Worm (Caenorhabditis elegans) whole organism, late embryonic: Measurements from ENCODE around the gene timm-17B.2.
"Not testable (repeated sequence)": the region's sequence is repeated elsewhere in the genome, so short reads cannot be mapped to it uniquely, and the experiment has no call there.

Experiments
- C08G9.2 ChIP-seq: sonication (generic microtip); optimal IDR thresholded peaks from 2 replicates; lab custom pipeline; 2016; ENCODE audit warnings: mild to moderate bottlenecking, missing genetic modification characterization, moderate library complexity, missing compliant biosample characterization
- K02D7.2 ChIP-seq: sonication (generic microtip); optimal IDR thresholded peaks from 2 replicates; lab custom pipeline; 2017; ENCODE audit warnings: mild to moderate bottlenecking, missing genetic modification characterization, missing compliant biosample characterization
- Y22D7AL.16 ChIP-seq: sonication (generic microtip); optimal IDR thresholded peaks from 2 replicates; lab custom pipeline; 2016; ENCODE audit warnings: missing genetic modification characterization, missing compliant biosample characterization
- ahr-1 ChIP-seq: sonication (generic microtip); optimal IDR thresholded peaks from 2 replicates; lab custom pipeline; 2016; ENCODE audit warnings: missing genetic modification characterization, missing compliant biosample characterization
- ama-1 ChIP-seq: fragments of 150-350 bp; optimal IDR thresholded peaks from 2 replicates; lab custom pipeline; 2014
- ceh-18 ChIP-seq: sonication (generic microtip); optimal IDR thresholded peaks from 2 replicates; lab custom pipeline; 2016; ENCODE audit warnings: missing genetic modification characterization, missing compliant biosample characterization
- ceh-2 ChIP-seq: sonication (generic microtip); optimal IDR thresholded peaks from 2 replicates; lab custom pipeline; 2016; ENCODE audit warnings: missing genotype, missing genetic modification characterization, missing compliant biosample characterization
- ceh-22 ChIP-seq: sonication (generic microtip); optimal IDR thresholded peaks from 2 replicates; lab custom pipeline; 2017; ENCODE audit warnings: missing biosample characterization, missing genetic modification characterization
- ceh-31 ChIP-seq: sonication (generic microtip); optimal IDR thresholded peaks from 2 replicates; lab custom pipeline; 2016; ENCODE audit warnings: missing genetic modification characterization, missing compliant biosample characterization
- ceh-34 ChIP-seq: sonication (generic microtip); optimal IDR thresholded peaks from 2 replicates; lab custom pipeline; 2016; ENCODE audit warnings: mild to moderate bottlenecking, missing genetic modification characterization, missing compliant biosample characterization
- ceh-45 ChIP-seq: fragments of 200-800 bp; sonication (Bioruptor generic); IDR thresholded peaks from 2 replicates; pipeline ENCODE4 v1.3.6; 2022; ENCODE audit warnings: missing genetic modification reagents, missing genetic modification characterization, missing compliant biosample characterization
- ceh-48 ChIP-seq: sonication (generic microtip); optimal IDR thresholded peaks from 2 replicates; lab custom pipeline; 2016; ENCODE audit warnings: missing genetic modification characterization, inconsistent platforms, missing compliant biosample characterization
- ceh-6 ChIP-seq: fragments of 200-800 bp; sonication (Bioruptor generic); optimal IDR thresholded peaks from 2 replicates; lab custom pipeline; 2018; ENCODE audit warnings: mild to moderate bottlenecking, missing genetic modification characterization, missing compliant biosample characterization
- dmd-4 ChIP-seq: sonication (generic microtip); optimal IDR thresholded peaks from 2 replicates; lab custom pipeline; 2016; ENCODE audit warnings: borderline replicate concordance, missing genetic modification characterization, missing compliant biosample characterization
- elt-2 ChIP-seq: sonication (generic microtip); optimal IDR thresholded peaks from 2 replicates; lab custom pipeline; 2016; ENCODE audit warnings: missing genetic modification reagents, missing genetic modification characterization, missing compliant biosample characterization
- elt-4 ChIP-seq: sonication (generic microtip); optimal IDR thresholded peaks from 2 replicates; lab custom pipeline; 2016; ENCODE audit warnings: missing genetic modification characterization, missing compliant biosample characterization
- eyg-1 ChIP-seq: sonication (generic microtip); optimal IDR thresholded peaks from 2 replicates; lab custom pipeline; 2016; ENCODE audit warnings: missing genotype, missing genetic modification characterization, missing compliant biosample characterization
- gmeb-2 ChIP-seq: sonication (generic microtip); optimal IDR thresholded peaks from 2 replicates; lab custom pipeline; 2016; ENCODE audit warnings: missing genetic modification characterization, inconsistent platforms, missing compliant biosample characterization
- hlh-13 ChIP-seq: fragments of 200-800 bp; sonication (Bioruptor generic); optimal IDR thresholded peaks from 2 replicates; lab custom pipeline; 2018; ENCODE audit warnings: mild to moderate bottlenecking, missing genetic modification characterization, missing compliant biosample characterization
- hlh-15 ChIP-seq: sonication (generic microtip); optimal IDR thresholded peaks from 2 replicates; lab custom pipeline; 2016; ENCODE audit warnings: missing genetic modification characterization, missing compliant biosample characterization
- hlh-6 ChIP-seq: sonication (generic microtip); optimal IDR thresholded peaks from 2 replicates; lab custom pipeline; 2016; ENCODE audit warnings: missing genotype, missing genetic modification characterization, missing compliant biosample characterization
- madf-2 ChIP-seq: sonication (generic microtip); optimal IDR thresholded peaks from 2 replicates; lab custom pipeline; 2017; ENCODE audit warnings: missing genetic modification characterization, missing compliant biosample characterization
- mec-3 ChIP-seq: sonication (generic microtip); optimal IDR thresholded peaks from 2 replicates; lab custom pipeline; 2016; ENCODE audit warnings: borderline replicate concordance, missing genetic modification characterization, missing compliant biosample characterization
- nfya-1 ChIP-seq: sonication (generic microtip); optimal IDR thresholded peaks from 2 replicates; lab custom pipeline; 2017; ENCODE audit warnings: missing genetic modification characterization, mild to moderate bottlenecking, missing compliant biosample characterization, antibody characterized with exemption, moderate library complexity
- nhr-232 ChIP-seq: sonication (generic microtip); optimal IDR thresholded peaks from 2 replicates; lab custom pipeline; 2016; ENCODE audit warnings: missing genetic modification characterization, missing compliant biosample characterization
- odd-2 ChIP-seq: sonication (generic microtip); optimal IDR thresholded peaks from 2 replicates; lab custom pipeline; 2017; ENCODE audit warnings: antibody characterized with exemption, mild to moderate bottlenecking, missing genetic modification characterization, missing compliant biosample characterization
- pag-3 ChIP-seq: sonication (generic microtip); optimal IDR thresholded peaks from 2 replicates; lab custom pipeline; 2016; ENCODE audit warnings: missing compliant biosample characterization, missing genetic modification characterization, borderline replicate concordance
- pat-9 ChIP-seq: fragments of 200-800 bp; sonication (Bioruptor generic); optimal IDR thresholded peaks from 2 replicates; lab custom pipeline; 2018; ENCODE audit warnings: mild to moderate bottlenecking, missing genetic modification characterization, moderate library complexity, missing compliant biosample characterization
- pax-1 ChIP-seq: fragments of 150-350 bp; optimal IDR thresholded peaks from 2 replicates; lab custom pipeline; 2014; ENCODE audit warnings: missing biosample characterization, missing genetic modification characterization
- pha-4 ChIP-seq: fragments of 150-350 bp; optimal IDR thresholded peaks from 2 replicates; lab custom pipeline; 2018; ENCODE audit warnings: missing biosample characterization, missing genetic modification reagents, missing genetic modification characterization
- ref-2 ChIP-seq: sonication (generic microtip); optimal IDR thresholded peaks from 2 replicates; lab custom pipeline; 2016; ENCODE audit warnings: missing genetic modification characterization, missing compliant biosample characterization
- rnt-1 ChIP-seq: sonication (generic microtip); optimal IDR thresholded peaks from 2 replicates; lab custom pipeline; 2016; ENCODE audit warnings: missing genetic modification characterization, missing compliant biosample characterization
- sox-2 ChIP-seq: fragments of 200-800 bp; sonication (Bioruptor generic); IDR thresholded peaks from 2 replicates; pipeline ENCODE4 v1.3.6; 2022; ENCODE audit warnings: missing genetic modification reagents, missing genetic modification characterization, missing compliant biosample characterization
- syd-9 ChIP-seq: sonication (generic microtip); optimal IDR thresholded peaks from 2 replicates; lab custom pipeline; 2016; ENCODE audit warnings: mild to moderate bottlenecking, missing genetic modification characterization, moderate library complexity, missing compliant biosample characterization
- tbx-2 ChIP-seq: sonication (generic microtip); optimal IDR thresholded peaks from 2 replicates; lab custom pipeline; 2016; ENCODE audit warnings: missing genetic modification characterization, missing compliant biosample characterization
- ttx-3 ChIP-seq: sonication (generic microtip); optimal IDR thresholded peaks from 2 replicates; lab custom pipeline; 2016; ENCODE audit warnings: missing genetic modification reagents, missing genetic modification characterization, missing compliant biosample characterization
- unc-55 ChIP-seq: sonication (generic microtip); optimal IDR thresholded peaks from 2 replicates; lab custom pipeline; 2017; ENCODE audit warnings: missing biosample characterization, missing genetic modification reagents, missing genetic modification characterization
- zip-5 ChIP-seq: sonication (generic microtip); optimal IDR thresholded peaks from 2 replicates; lab custom pipeline; 2016; ENCODE audit warnings: missing genetic modification characterization, missing compliant biosample characterization
- ztf-16 ChIP-seq: sonication (generic microtip); optimal IDR thresholded peaks from 2 replicates; lab custom pipeline; 2017; ENCODE audit warnings: missing genetic modification characterization, missing compliant biosample characterization

timm-17B.2 gene

ce11 chrIV:8396348-8396747, at the start of gene timm-17B.2:
timm-17B.2 (plus strand) TSS chrIV:8396648.
- no peak for TF ChIP-seq sox-2 (GFP tag; lab: Robert Waterston, UW)
- TF ChIP-seq ama-1 (lab: Kevin White, UChicago): no peak
- no peak for TF ChIP-seq ceh-31 (tag; lab: Kevin White, UChicago)
- TF ChIP-seq ttx-3 (tag; lab: Kevin White, UChicago): no peak
- no peak for TF ChIP-seq ceh-6 (GFP tag; lab: Kevin White, UChicago)
- TF ChIP-seq mec-3 (tag; lab: Kevin White, UChicago): no peak
- TF ChIP-seq nhr-232 (tag; lab: Kevin White, UChicago): no peak
- TF ChIP-seq ceh-45 (GFP tag; lab: Robert Waterston, UW): no peak
- no peak for TF ChIP-seq elt-2 (tag; lab: Kevin White, UChicago)
- TF ChIP-seq ref-2 (tag; lab: Kevin White, UChicago): no peak
- TF ChIP-seq syd-9: no peak
- TF ChIP-seq ceh-48 (tag; lab: Kevin White, UChicago): no peak
- TF ChIP-seq madf-2 (tag; lab: Kevin White, UChicago): no peak
- TF ChIP-seq ceh-34 (tag; lab: Kevin White, UChicago): no peak
- TF ChIP-seq pat-9 (tag; lab: Kevin White, UChicago): no peak
- no peak for TF ChIP-seq pha-4 (tag; lab: Kevin White, UChicago)

- TF ChIP-seq tbx-2 (tag; lab: Kevin White, UChicago) (no peak), madf-2 (tag; lab: Kevin White, UChicago) (no peak), elt-2 (tag; lab: Kevin White, UChicago) (no peak), ceh-2 (tag; lab: Kevin White, UChicago) (no peak), C08G9.2 (tag; lab: Kevin White, UChicago) (no peak)
- TF ChIP-seq, all 69 proteins: peak for 0
Observed at ce11 chrIV:8347051-8347450, 49.4 kb upstream of the timm-17B.2 start, which contains the start of the genes F17E9.18 and F17E9.15. F17E9.18 (minus strand) TSS chrIV:8347151. F17E9.15 (plus strand) TSS chrIV:8347418.

- TF ChIP-seq odd-2 (tag; lab: Kevin White, UChicago): no peak
- no peak for TF ChIP-seq hlh-15 (tag; lab: Kevin White, UChicago)
- no peak for TF ChIP-seq ztf-16 (tag; lab: Kevin White, UChicago)
- no peak for TF ChIP-seq ceh-34 (tag; lab: Kevin White, UChicago)
- no peak for TF ChIP-seq ceh-22 (tag; lab: Kevin White, UChicago)
- TF ChIP-seq pag-3 (tag; lab: Kevin White, UChicago): no peak
- TF ChIP-seq gmeb-2 (tag; lab: Kevin White, UChicago): no peak
- TF ChIP-seq ahr-1 (tag; lab: Kevin White, UChicago): no peak
- TF ChIP-seq ceh-18 (tag; lab: Kevin White, UChicago): no peak
- TF ChIP-seq tbx-2 (tag; lab: Kevin White, UChicago): no peak
- no peak for TF ChIP-seq ceh-6 (GFP tag; lab: Kevin White, UChicago)
- TF ChIP-seq dmd-4 (tag; lab: Kevin White, UChicago): no peak
Observed at ce11 chrIV:8348073-8348472, 48.4 kb upstream of the timm-17B.2 start, which contains the start of gene F17E9.4. F17E9.4 (plus strand) TSS chrIV:8348373.

- not testable (repeated sequence) for TF ChIP-seq nfya-1 (tag; lab: Kevin White, UChicago); elt-4 (tag; lab: Kevin White, UChicago); zip-5
Observed at ce11 chrIV:8352036-8352435, 44.4 kb upstream of the timm-17B.2 start, which contains the start of gene F17E9.16. F17E9.16 (plus strand) TSS chrIV:8352336.

- TF ChIP-seq pag-3 (tag; lab: Kevin White, UChicago) (no peak), zip-5 (no peak), pax-1 (tag; lab: Kevin White, UChicago) (no peak), Y22D7AL.16 (no peak), hlh-6 (tag; lab: Kevin White, UChicago) (no peak), mec-3 (tag; lab: Kevin White, UChicago) (no peak), rnt-1 (tag; lab: Kevin White, UChicago) (no peak), eyg-1 (no peak), unc-55 (GFP tag; lab: Kevin White, UChicago) (no peak), K02D7.2 (no peak), hlh-13 (GFP tag; lab: Kevin White, UChicago) (no peak), ttx-3 (tag; lab: Kevin White, UChicago) (no peak), syd-9 (no peak), elt-4 (tag; lab: Kevin White, UChicago) (no peak)
Observed at ce11 chrIV:8354572-8354971, 41.9 kb upstream of the timm-17B.2 start, which contains the start of gene F17E9.3. F17E9.3 (plus strand) TSS chrIV:8354872.
